Fruit fly (Drosophila melanogaster): ENCODE measurements around the gene Npc2b.

The Npc2b gene

DNA sequence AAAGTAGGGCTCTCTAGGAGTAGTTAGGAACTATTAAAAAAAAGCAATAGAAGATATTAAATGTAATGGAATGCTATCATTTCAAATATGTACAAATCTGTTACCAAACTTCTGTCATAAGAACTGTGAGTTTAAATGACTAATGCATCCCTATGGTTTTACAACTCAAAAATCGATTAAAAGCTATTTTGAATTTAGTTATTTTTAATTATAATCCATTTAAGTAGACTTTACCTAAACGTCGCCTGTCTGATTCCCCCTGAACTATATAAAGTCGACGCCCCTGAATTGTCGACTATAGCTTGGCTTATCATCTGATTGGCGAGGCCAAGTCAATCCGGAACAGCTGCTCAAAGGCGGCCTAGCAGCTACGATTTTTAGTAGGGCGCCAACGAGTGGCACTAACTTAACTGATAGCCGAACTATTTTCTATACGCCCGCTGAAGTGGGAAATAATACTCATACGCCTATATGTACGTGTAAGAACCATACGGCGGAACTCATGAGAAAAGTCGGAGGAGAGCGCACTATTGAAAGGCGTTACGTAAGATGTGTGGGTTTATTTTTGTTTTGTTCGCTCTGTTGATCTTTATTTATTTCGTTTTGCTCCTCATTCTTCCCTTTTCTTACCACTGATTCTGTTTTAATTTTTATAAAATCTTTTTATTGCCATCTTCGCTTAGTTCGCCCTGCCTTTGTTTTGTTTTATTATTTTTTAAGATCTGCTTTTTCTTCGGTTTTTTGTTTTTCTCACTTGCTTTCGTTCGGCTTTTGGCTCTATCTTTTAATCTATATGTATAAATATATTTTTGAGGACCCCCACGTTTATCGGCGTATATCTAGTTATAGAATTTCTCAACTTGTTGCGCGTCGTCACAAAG is 27.1 kb upstream of the Npc2b start (continued):
- no peak for TF ChIP-seq CG15073 (GFP tag; optimal IDR thresholded peaks at IDR 0.05)
- no peak for TF ChIP-seq CG33557 (GFP tag; optimal IDR thresholded peaks at IDR 0.05)
- no peak for TF ChIP-seq jigr1 (GFP tag; IDR thresholded peaks at IDR 0.05)
- TF ChIP-seq tio (GFP tag; optimal IDR thresholded peaks at IDR 0.05) = peak; percentile 21
- no peak for TF ChIP-seq CG4360 (GFP tag; IDR thresholded peaks at IDR 0.05)
- no peak for TF ChIP-seq CG11696 (GFP tag; IDR thresholded peaks at IDR 0.05)
- peak; percentile 85; the same call in 2 of the 3 replicates for TF ChIP-seq CG2199 (GFP tag; IDR thresholded peaks at IDR 0.05)
- peak; percentile 35 for TF ChIP-seq CG18619 (GFP tag; optimal IDR thresholded peaks at IDR 0.05)
- no peak for TF ChIP-seq CG10431 (GFP tag; optimal IDR thresholded peaks at IDR 0.05)
- no peak for TF ChIP-seq TFAM (GFP tag; optimal IDR thresholded peaks at IDR 0.05)
- TF ChIP-seq CG2120 (GFP tag; optimal IDR thresholded peaks at IDR 0.05) = peak; percentile 67
- TF ChIP-seq CG2129 (GFP tag; IDR thresholded peaks at IDR 0.05; ENCODE audit: partially characterized antibody) = no peak
- TF ChIP-seq CG13287 (GFP tag; IDR thresholded peaks at IDR 0.05; ENCODE audit: partially characterized antibody) = no peak
- peak; percentile 47 for TF ChIP-seq mirr (GFP tag; optimal IDR thresholded peaks at IDR 0.05)
- TF ChIP-seq HHEX (GFP tag; optimal IDR thresholded peaks at IDR 0.05) = peak; percentile 36
- TF ChIP-seq Myb (GFP tag; optimal IDR thresholded peaks at IDR 0.05) = no peak
- no peak for TF ChIP-seq CG32767 (GFP tag; IDR thresholded peaks at IDR 0.05)
- TF ChIP-seq Atf-2 (GFP tag; optimal IDR thresholded peaks at IDR 0.05) = no peak
- TF ChIP-seq Sox102F (GFP tag; optimal IDR thresholded peaks at IDR 0.05) = peak; percentile 42
- TF ChIP-seq CG10147 (GFP tag; optimal IDR thresholded peaks at IDR 0.05) = peak; percentile 53
- TF ChIP-seq Hsf (GFP tag; optimal IDR thresholded peaks at IDR 0.05) = peak; percentile 14
- TF ChIP-seq Oli (tag; optimal IDR thresholded peaks at IDR 0.05) = peak; percentile 52
- no peak for TF ChIP-seq Nf-YB (GFP tag; optimal IDR thresholded peaks at IDR 0.05)
- TF ChIP-seq cwo (GFP tag; optimal IDR thresholded peaks at IDR 0.05) = peak; percentile 56
- TF ChIP-seq CG6765 (GFP tag; optimal IDR thresholded peaks at IDR 0.05) = peak; percentile 7
- TF ChIP-seq dmrt99B (tag; optimal IDR thresholded peaks at IDR 0.05) = peak; percentile 46
- no peak for TF ChIP-seq cato (GFP tag; optimal IDR thresholded peaks at IDR 0.05; ENCODE audit: borderline replicate concordance)
- TF ChIP-seq Nf-YA (GFP tag; IDR thresholded peaks at IDR 0.05) = no peak
- TF ChIP-seq CG16863 (GFP tag; optimal IDR thresholded peaks at IDR 0.05) = peak; percentile 7
- TF ChIP-seq CG11723 (GFP tag; optimal IDR thresholded peaks at IDR 0.05) = peak; percentile 5
- no peak for TF ChIP-seq ci (GFP tag; IDR thresholded peaks at IDR 0.05)
- no peak for TF ChIP-seq CG31224 (GFP tag; IDR thresholded peaks at IDR 0.05)
- peak; percentile 85 for TF ChIP-seq sens (GFP tag)
- no peak for TF ChIP-seq pan (optimal IDR thresholded peaks at IDR 0.05)
- TF ChIP-seq pan (GFP tag; optimal IDR thresholded peaks at IDR 0.05 in 1 of 2, IDR thresholded peaks at IDR 0.05 in 1 of 2) = peak in 1 of 2 experiments; percentile 11
- TF ChIP-seq CG7357 (GFP tag; IDR thresholded peaks at IDR 0.05) = peak; percentile 39; the same call in 1 of the 3 replicates
- TF ChIP-seq kah (GFP tag; optimal IDR thresholded peaks at IDR 0.05) = peak; percentile 41
- no peak for TF ChIP-seq ara (GFP tag; IDR thresholded peaks at IDR 0.05)
- peak; percentile 57 for TF ChIP-seq lab (GFP tag; optimal IDR thresholded peaks at IDR 0.05)
- TF ChIP-seq CG7839 (tag; optimal IDR thresholded peaks at IDR 0.05) = peak; percentile 43
- peak; percentile 65 for TF ChIP-seq CG31441 (GFP tag; IDR thresholded peaks at IDR 0.05)
- TF ChIP-seq Dref (GFP tag; IDR thresholded peaks at IDR 0.05) = no peak
- peak; percentile 57; the same call in 1 of the 3 replicates for TF ChIP-seq CG6791 (GFP tag; IDR thresholded peaks at IDR 0.05; ENCODE audit: partially characterized antibody)
- TF ChIP-seq Asciz (GFP tag; optimal IDR thresholded peaks at IDR 0.05) = peak; percentile 56
- TF ChIP-seq Rfx (GFP tag; IDR thresholded peaks at IDR 0.05) = peak; percentile 60; the same call in 1 of the 2 replicates
- TF ChIP-seq CG15514 (GFP tag; optimal IDR thresholded peaks at IDR 0.05) = peak; percentile 8
- no peak for TF ChIP-seq CG14860 (GFP tag; IDR thresholded peaks at IDR 0.05; ENCODE audit: partially characterized antibody)
- TF ChIP-seq CG12391 (tag; optimal IDR thresholded peaks at IDR 0.05) = peak; percentile 23

All from whole organism, embryonic.